Fruit fly (Drosophila melanogaster): Measurements from ENCODE around the gene CG4119.

CG4119 gene

DNA sequence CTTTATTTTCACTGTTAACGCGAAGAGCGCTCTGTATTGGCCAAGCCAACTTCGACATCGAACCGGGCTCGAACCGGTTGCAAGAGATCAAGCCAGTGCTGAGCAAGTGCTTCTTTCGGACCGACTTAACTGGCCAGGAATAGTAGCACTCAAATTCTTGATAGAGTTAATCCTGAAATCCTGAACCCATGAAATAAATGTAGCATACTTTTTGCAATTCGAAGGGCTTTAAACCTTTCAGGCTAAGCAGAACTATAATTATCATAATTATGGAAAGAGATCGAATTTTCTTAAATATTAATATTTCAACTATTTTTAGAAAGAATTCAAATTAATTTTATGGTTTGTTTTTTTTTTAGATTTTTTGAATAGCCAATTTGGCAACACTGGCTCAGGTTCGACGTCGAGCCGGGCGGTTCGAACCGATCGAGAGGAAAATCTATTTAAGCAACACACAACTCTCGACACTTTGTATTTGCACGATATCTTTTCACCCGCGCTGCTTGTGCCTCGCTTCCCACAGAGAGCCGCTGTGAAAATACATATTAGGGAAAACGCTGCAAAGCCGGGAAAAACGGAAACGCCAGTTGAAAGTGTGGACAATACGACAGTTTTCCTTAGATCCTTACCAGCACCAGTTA, 32.4 kb downstream of the CG4119 start, which contains the start of gene AdamTS-B:
Gene AdamTS-B, plus strand, starts transcription at position 471 of the 641 bp plus-strand sequence.
- TF ChIP-seq CG8301 (tag; optimal IDR thresholded peaks at IDR 0.05) = peak; percentile 74
- peak; percentile 52 for TF ChIP-seq CG34367 (tag; optimal IDR thresholded peaks at IDR 0.05)
- 0 out of 2 replicates have a peak, but pooled peaks have one; percentile 17 for TF ChIP-seq rn (GFP tag; IDR thresholded peaks at IDR 0.05)
- peak; percentile 51; the same call in 1 of the 2 replicates for TF ChIP-seq CG12605 (GFP tag; IDR thresholded peaks at IDR 0.05)
- TF ChIP-seq CG13204 (GFP tag; optimal IDR thresholded peaks at IDR 0.05) = no peak
- TF ChIP-seq CG15710 (tag; optimal IDR thresholded peaks at IDR 0.05) = peak; percentile 78
- TF ChIP-seq Snoo (tag; optimal IDR thresholded peaks at IDR 0.05) = peak; percentile 76
- peak; percentile 34 for TF ChIP-seq D1 (tag; optimal IDR thresholded peaks at IDR 0.05)
- peak; percentile 72 for TF ChIP-seq CG4496 (GFP tag; IDR thresholded peaks at IDR 0.05)
- TF ChIP-seq CG14655 (GFP tag; optimal IDR thresholded peaks at IDR 0.05) = peak; percentile 79
- TF ChIP-seq CG9948 (tag; optimal IDR thresholded peaks at IDR 0.05) = peak; percentile 67
- TF ChIP-seq Pif1B (GFP tag; optimal IDR thresholded peaks at IDR 0.05) = no peak
- TF ChIP-seq gl (tag; optimal IDR thresholded peaks at IDR 0.05) = peak; percentile 39
- peak; percentile 84 for TF ChIP-seq CG8159 (tag; optimal IDR thresholded peaks at IDR 0.05)
- peak; percentile 73 for TF ChIP-seq CG17806 (tag; optimal IDR thresholded peaks at IDR 0.05)
- TF ChIP-seq fd96Ca (GFP tag; IDR thresholded peaks at IDR 0.05) = 0 out of 3 replicates have a peak, but pooled peaks have one; percentile 45
- TF ChIP-seq Pif1A (GFP tag; optimal IDR thresholded peaks at IDR 0.05) = peak; percentile 73
- peak; percentile 77 for TF ChIP-seq CG32121 (GFP tag; IDR thresholded peaks at IDR 0.05)
- TF ChIP-seq EcR (GFP tag; optimal IDR thresholded peaks at IDR 0.05) = no peak
- no peak for TF ChIP-seq CG10348 (GFP tag; IDR thresholded peaks at IDR 0.05)
- peak; percentile 52 for TF ChIP-seq Ets98B (GFP tag; IDR thresholded peaks at IDR 0.05)

DNA sequence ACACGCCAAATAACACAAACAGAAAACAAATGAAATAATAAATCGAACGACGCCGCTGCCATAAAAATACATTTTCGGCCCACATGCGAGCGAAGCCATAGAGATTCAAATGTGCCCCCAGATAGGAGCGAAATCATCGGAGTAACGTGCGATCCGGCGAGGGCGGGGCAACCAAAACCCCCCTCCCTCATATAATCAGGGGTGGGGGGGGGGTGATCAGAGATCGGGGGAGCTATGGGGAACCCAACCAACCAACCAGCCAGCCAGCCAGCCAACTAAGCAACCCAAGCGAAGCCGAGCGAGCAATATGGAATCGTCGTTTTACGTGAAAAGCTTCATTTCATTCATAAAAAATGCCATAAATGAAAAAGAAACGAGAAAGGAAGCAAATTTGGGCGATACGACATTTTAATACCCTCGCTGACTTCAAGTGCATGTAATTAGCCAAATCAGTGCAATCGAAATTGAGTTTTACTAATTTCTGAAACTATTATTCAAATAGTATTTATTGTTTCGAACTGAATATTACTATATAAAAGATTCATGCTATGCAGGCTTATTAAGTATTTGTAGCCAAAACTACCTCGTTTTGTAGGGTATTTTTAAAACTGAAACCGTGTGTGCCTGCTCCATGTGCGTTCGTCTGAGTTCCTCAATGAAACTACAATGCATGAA, 34.1 kb downstream of the CG4119 start:
- TF ChIP-seq CG10348 (GFP tag; IDR thresholded peaks at IDR 0.05) (no peak), Pif1A (GFP tag; optimal IDR thresholded peaks at IDR 0.05) (peak; percentile 60), CG15710 (tag; optimal IDR thresholded peaks at IDR 0.05) (peak; percentile 59), CG4496 (GFP tag; IDR thresholded peaks at IDR 0.05) (no peak; the same call in 2 of the 3 replicates), rn (GFP tag; IDR thresholded peaks at IDR 0.05) (0 out of 2 replicates have a peak, but pooled peaks have one; percentile 30), gl (tag; optimal IDR thresholded peaks at IDR 0.05) (no peak), CG12605 (GFP tag; IDR thresholded peaks at IDR 0.05) (0 out of 2 replicates have a peak, but pooled peaks have one; percentile 11), CG34367 (tag; optimal IDR thresholded peaks at IDR 0.05) (peak; percentile 15), Pif1B (GFP tag; optimal IDR thresholded peaks at IDR 0.05) (peak; percentile 55), fd96Ca (GFP tag; IDR thresholded peaks at IDR 0.05) (no peak), EcR (GFP tag; optimal IDR thresholded peaks at IDR 0.05) (no peak), CG32121 (GFP tag; IDR thresholded peaks at IDR 0.05) (peak; percentile 26; the same call in 1 of the 2 replicates), CG8159 (tag; optimal IDR thresholded peaks at IDR 0.05) (peak; percentile 70), CG13204 (GFP tag; optimal IDR thresholded peaks at IDR 0.05) (no peak), CG17806 (tag; optimal IDR thresholded peaks at IDR 0.05) (peak; percentile 62), Ets98B (GFP tag; IDR thresholded peaks at IDR 0.05) (0 out of 2 replicates have a peak, but pooled peaks have one; percentile 31), CG14655 (GFP tag; optimal IDR thresholded peaks at IDR 0.05) (peak; percentile 54), CG8301 (tag; optimal IDR thresholded peaks at IDR 0.05) (peak; percentile 65), CG9948 (tag; optimal IDR thresholded peaks at IDR 0.05) (peak; percentile 53), Snoo (tag; optimal IDR thresholded peaks at IDR 0.05) (peak; percentile 40), D1 (tag; optimal IDR thresholded peaks at IDR 0.05) (no peak)

DNA sequence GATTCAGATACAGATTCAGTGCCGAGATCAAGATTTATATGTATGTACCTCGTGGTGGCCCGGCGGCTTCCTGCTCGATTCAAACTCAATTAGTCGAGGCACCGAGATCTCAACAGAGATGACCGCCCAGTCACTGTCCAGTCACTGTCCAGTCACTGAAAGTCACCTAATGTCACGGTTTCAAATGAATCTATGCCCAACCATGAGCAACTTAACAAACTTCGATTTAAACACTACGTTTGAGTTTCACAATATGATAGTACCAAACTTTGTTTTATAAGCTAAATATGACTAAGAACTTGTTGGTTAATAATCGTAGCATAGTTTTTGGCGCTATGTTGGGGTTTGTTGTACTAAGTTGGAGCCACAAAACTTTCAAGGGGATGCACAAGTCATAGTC, 39.2 kb downstream of the CG4119 start:
- TF ChIP-seq rn (GFP tag; IDR thresholded peaks at IDR 0.05) (no peak), CG10348 (GFP tag; IDR thresholded peaks at IDR 0.05) (no peak), D1 (tag; optimal IDR thresholded peaks at IDR 0.05) (no peak), Pif1A (GFP tag; optimal IDR thresholded peaks at IDR 0.05) (no peak), CG34367 (tag; optimal IDR thresholded peaks at IDR 0.05) (no peak), Snoo (tag; optimal IDR thresholded peaks at IDR 0.05) (no peak), CG4496 (GFP tag; IDR thresholded peaks at IDR 0.05) (no peak), fd96Ca (GFP tag; IDR thresholded peaks at IDR 0.05) (no peak), Ets98B (GFP tag; IDR thresholded peaks at IDR 0.05) (no peak), EcR (GFP tag; optimal IDR thresholded peaks at IDR 0.05) (no peak), CG12605 (GFP tag; IDR thresholded peaks at IDR 0.05) (no peak), gl (tag; optimal IDR thresholded peaks at IDR 0.05) (no peak), CG13204 (GFP tag; optimal IDR thresholded peaks at IDR 0.05) (no peak)

DNA sequence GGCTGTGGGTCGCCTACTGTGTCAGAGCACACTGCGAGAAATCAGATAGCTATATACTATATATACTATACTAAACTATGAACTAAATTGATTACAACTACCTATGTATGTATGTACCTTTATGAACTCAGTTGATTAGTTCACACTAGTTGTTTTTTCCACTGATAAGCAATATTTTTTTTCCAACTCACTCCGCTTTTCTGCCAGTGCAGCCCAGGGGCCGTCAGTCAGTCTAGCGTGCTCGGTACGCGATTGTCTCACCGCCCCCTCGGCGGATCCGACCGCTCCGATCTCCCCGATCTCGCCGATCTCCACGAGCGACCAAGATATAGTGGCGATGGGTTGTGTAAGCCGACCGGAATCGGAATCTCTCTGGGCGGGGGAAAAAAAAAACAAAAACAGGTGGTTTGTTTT, 40.1 kb downstream of the CG4119 start:
- peak; percentile 57 for TF ChIP-seq gl (tag; optimal IDR thresholded peaks at IDR 0.05)
- peak; percentile 63 for TF ChIP-seq Pif1B (GFP tag; optimal IDR thresholded peaks at IDR 0.05)
- TF ChIP-seq EcR (GFP tag; optimal IDR thresholded peaks at IDR 0.05) = no peak
- peak; percentile 95 for TF ChIP-seq Ets98B (GFP tag; IDR thresholded peaks at IDR 0.05)
- peak; percentile 94 for TF ChIP-seq CG32121 (GFP tag; IDR thresholded peaks at IDR 0.05)
- TF ChIP-seq Snoo (tag; optimal IDR thresholded peaks at IDR 0.05) = no peak
- TF ChIP-seq CG15710 (tag; optimal IDR thresholded peaks at IDR 0.05) = peak; percentile 62
- TF ChIP-seq D1 (tag; optimal IDR thresholded peaks at IDR 0.05) = no peak
- TF ChIP-seq fd96Ca (GFP tag; IDR thresholded peaks at IDR 0.05) = peak; percentile 97
- peak; percentile 97 for TF ChIP-seq CG4496 (GFP tag; IDR thresholded peaks at IDR 0.05)
- no peak for TF ChIP-seq CG13204 (GFP tag; optimal IDR thresholded peaks at IDR 0.05)
- peak; percentile 81 for TF ChIP-seq CG8159 (tag; optimal IDR thresholded peaks at IDR 0.05)
- peak; percentile 45 for TF ChIP-seq CG34367 (tag; optimal IDR thresholded peaks at IDR 0.05)
- TF ChIP-seq CG12605 (GFP tag; IDR thresholded peaks at IDR 0.05) = peak; percentile 87
- peak; percentile 85 for TF ChIP-seq CG14655 (GFP tag; optimal IDR thresholded peaks at IDR 0.05)
- TF ChIP-seq Pif1A (GFP tag; optimal IDR thresholded peaks at IDR 0.05) = peak; percentile 71
- TF ChIP-seq CG17806 (tag; optimal IDR thresholded peaks at IDR 0.05) = peak; percentile 65
- TF ChIP-seq rn (GFP tag; IDR thresholded peaks at IDR 0.05) = peak; percentile 86
- TF ChIP-seq CG8301 (tag; optimal IDR thresholded peaks at IDR 0.05) = peak; percentile 86
- peak; percentile 62 for TF ChIP-seq CG9948 (tag; optimal IDR thresholded peaks at IDR 0.05)
- peak; percentile 53 for TF ChIP-seq CG10348 (GFP tag; IDR thresholded peaks at IDR 0.05)
